Worm (Caenorhabditis elegans) whole organism, L2 larva: ENCODE results near the gene ndg-4.
A peak's percentile ranks its signal among the peaks of the same experiment; 100 is the strongest.

Source experiments
- ama-1 ChIP-seq: fragments of 150-350 bp; optimal IDR thresholded peaks from 2 replicates; lab custom pipeline; 2018; ENCODE audit warnings: inconsistent platforms
- blmp-1 ChIP-seq: sonication (generic microtip); optimal IDR thresholded peaks from 2 replicates; lab custom pipeline; 2017; ENCODE audit warnings: missing genetic modification characterization, mild to moderate bottlenecking, missing compliant biosample characterization, antibody characterized with exemption, moderate library complexity; ENCODE audit not compliant: insufficient read depth
- dmd-4 ChIP-seq: sonication (generic microtip); optimal IDR thresholded peaks from 2 replicates; lab custom pipeline; 2017; ENCODE audit warnings: missing biosample characterization, missing genetic modification characterization
- mdl-1 ChIP-seq, 2 experiments: fragments of 150-350 bp in 1 of 2; sonication (generic microtip) in 1 of 2; optimal IDR thresholded peaks; 2 replicates each; lab custom pipeline; 2017; ENCODE audit warnings: missing biosample characterization in 2 of 2, missing genetic modification characterization in 2 of 2
- nhr-237 ChIP-seq: fragments of 150-350 bp; optimal IDR thresholded peaks from 2 replicates; lab custom pipeline; 2014; ENCODE audit warnings: missing biosample characterization, missing genetic modification characterization
- nhr-77 ChIP-seq: fragments of 150-350 bp; optimal IDR thresholded peaks from 2 replicates; lab custom pipeline; 2014; ENCODE audit warnings: missing biosample characterization, missing genetic modification characterization
- sma-9 ChIP-seq, 2 experiments: fragments of 150-350 bp in 1 of 2; sonication (generic microtip) in 1 of 2; optimal IDR thresholded peaks; 2 replicates each; lab custom pipeline; 2014 to 2016; ENCODE audit warnings: missing genetic modification characterization in 2 of 2, mild to moderate bottlenecking in 1 of 2, missing biosample characterization in 1 of 2, missing compliant biosample characterization in 1 of 2, missing genetic modification reagents in 1 of 2, moderate library complexity in 1 of 2
- unc-62 ChIP-seq: fragments of 150-350 bp; optimal IDR thresholded peaks from 2 replicates; lab custom pipeline; 2014; ENCODE audit warnings: missing biosample characterization, missing genetic modification reagents, missing genetic modification characterization
- zag-1 ChIP-seq: fragments of 150-350 bp; optimal IDR thresholded peaks from 2 replicates; lab custom pipeline; 2014; ENCODE audit warnings: missing biosample characterization, missing genetic modification characterization
- ztf-4 ChIP-seq: fragments of 150-350 bp; optimal IDR thresholded peaks from 2 replicates; lab custom pipeline; 2014; ENCODE audit warnings: missing biosample characterization, missing genetic modification characterization

ce11 chrIII:4467277-4467676, at the start of gene ndg-4:
- TF ChIP-seq sma-9 (GFP tag; optimal IDR thresholded peaks at IDR 0.05; lab: Kevin White, UChicago), result no peak
- no peak for TF ChIP-seq sma-9 (tag; optimal IDR thresholded peaks at IDR 0.05; lab: Kevin White, UChicago)
- no peak for TF ChIP-seq nhr-77
- TF ChIP-seq zag-1 (tag; lab: Kevin White, UChicago), result no peak
- TF ChIP-seq ztf-4, result no peak
- TF ChIP-seq ama-1 (lab: Kevin White, UChicago), result no peak
- no peak for TF ChIP-seq mdl-1 (tag; optimal IDR thresholded peaks at IDR 0.05; lab: Kevin White, UChicago)
- TF ChIP-seq nhr-237 (tag; lab: Kevin White, UChicago), result no peak
- TF ChIP-seq unc-62 (GFP tag; lab: Kevin White, UChicago), result no peak
- peak; percentile 27 for TF ChIP-seq blmp-1 (tag; lab: Kevin White, UChicago)
- TF ChIP-seq dmd-4 (tag; lab: Kevin White, UChicago), result no peak
